Worm (Caenorhabditis elegans) whole organism, L4/young adult: ENCODE data around the gene C16C4.1.

Experiments used
- dao-5 ChIP-seq: sonication (generic microtip); optimal IDR thresholded peaks from 2 replicates; lab custom pipeline; 2016; ENCODE audit warnings: missing genotype, missing genetic modification characterization, moderate library complexity, missing compliant biosample characterization
- him-1 ChIP-seq: sonication (generic microtip); optimal IDR thresholded peaks from 2 replicates; lab custom pipeline; 2016; ENCODE audit warnings: missing genotype, missing genetic modification reagents, missing genetic modification characterization, missing compliant biosample characterization

DNA sequence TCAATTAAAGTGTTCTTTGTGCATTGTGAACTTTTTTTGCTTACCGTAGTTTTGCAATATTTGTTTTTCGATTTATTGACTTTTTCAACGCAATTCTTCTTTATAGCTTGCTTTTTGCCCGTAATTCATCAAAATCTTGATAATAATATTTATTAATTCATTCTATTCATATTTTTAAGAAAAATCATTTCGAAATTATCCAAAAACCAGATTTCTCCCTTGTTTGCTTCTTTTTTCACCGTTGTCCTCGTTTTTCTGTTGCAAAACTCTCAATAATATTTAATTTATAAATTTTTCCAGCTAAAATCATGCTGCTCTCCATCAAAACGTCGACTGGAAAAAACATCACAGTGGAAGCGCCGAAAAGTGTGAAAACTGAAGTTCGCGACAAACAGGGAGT lies 30.4 kb downstream of the C16C4.1 start, which contains the start of gene F52C6.3:
- TF ChIP-seq him-1 (tag; lab: Kevin White, UChicago): no peak
- no peak for TF ChIP-seq dao-5 (tag; lab: Kevin White, UChicago)
